Worm (Caenorhabditis elegans) whole organism, L3 larva: ENCODE data around the gene zzz-1.

ENCODE experiments used
- ama-1 ChIP-seq: fragments of 150-350 bp; optimal IDR thresholded peaks from 2 replicates; lab custom pipeline; 2018
- ceh-16 ChIP-seq: sonication (generic microtip); optimal IDR thresholded peaks from 2 replicates; lab custom pipeline; 2017; ENCODE audit warnings: missing biosample characterization, missing genetic modification characterization
- daf-12 ChIP-seq: fragments of 150-350 bp; optimal IDR thresholded peaks from 2 replicates; lab custom pipeline; 2014; ENCODE audit warnings: missing biosample characterization, missing genetic modification reagents, missing genetic modification characterization
- egl-27 ChIP-seq: sonication (generic microtip); optimal IDR thresholded peaks from 4 replicates; lab custom pipeline; 2017; ENCODE audit warnings: missing biosample characterization, missing genetic modification reagents, missing genetic modification characterization
- nhr-12 ChIP-seq: fragments of 150-350 bp; optimal IDR thresholded peaks from 2 replicates; lab custom pipeline; 2014; ENCODE audit warnings: missing biosample characterization, missing genetic modification characterization
- nhr-77 ChIP-seq: fragments of 150-350 bp; optimal IDR thresholded peaks from 2 replicates; lab custom pipeline; 2014; ENCODE audit warnings: missing biosample characterization, missing genetic modification characterization
- pha-4 ChIP-seq: fragments of 150-350 bp; optimal IDR thresholded peaks from 2 replicates; lab custom pipeline; 2014; ENCODE audit warnings: missing biosample characterization, missing genetic modification reagents, missing genetic modification characterization
- zag-1 ChIP-seq: fragments of 150-350 bp; optimal IDR thresholded peaks from 2 replicates; lab custom pipeline; 2014; ENCODE audit warnings: missing biosample characterization, missing genetic modification characterization

DNA sequence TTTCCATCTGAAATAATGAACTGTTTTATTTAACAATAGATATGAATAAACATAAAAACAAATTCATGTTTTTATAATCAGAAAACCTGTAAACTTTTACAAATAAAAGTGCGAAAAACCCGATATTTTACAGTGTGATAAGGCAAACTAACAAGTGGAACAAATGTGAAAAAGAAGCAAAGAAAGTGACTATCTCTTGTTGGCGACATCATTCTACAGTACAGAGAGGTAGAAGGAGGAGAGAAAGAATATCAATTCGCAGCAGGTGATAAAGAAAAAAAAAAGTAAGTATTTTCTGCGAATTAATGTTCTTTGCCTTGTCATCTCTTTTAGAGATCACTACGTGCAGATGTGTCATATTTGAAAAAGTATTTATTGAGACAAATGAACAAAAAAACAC is 49.2 kb downstream of the zzz-1 start:
- no peak for TF ChIP-seq egl-27 (tag; lab: Kevin White, UChicago)
- TF ChIP-seq pha-4 (tag; lab: Kevin White, UChicago) = no peak
- TF ChIP-seq ama-1 (lab: Kevin White, UChicago) = no peak
- no peak for TF ChIP-seq zag-1
- TF ChIP-seq nhr-12 (tag; lab: Kevin White, UChicago) = no peak
- no peak for TF ChIP-seq ceh-16 (tag; lab: Kevin White, UChicago)
- TF ChIP-seq nhr-77 = no peak
- TF ChIP-seq daf-12 (tag; lab: Kevin White, UChicago) = no peak
